Worm (Caenorhabditis elegans) whole organism, L4/young adult: ENCODE measurements around the gene myo-2.
A peak's percentile ranks its signal among the peaks of the same experiment; 100 is the strongest.

ENCODE experiments used
- W03F9.2 ChIP-seq: fragments of 150-350 bp; optimal IDR thresholded peaks from 2 replicates; lab custom pipeline; 2014; ENCODE audit warnings: missing biosample characterization, missing genetic modification characterization
- dao-5 ChIP-seq: sonication (generic microtip); optimal IDR thresholded peaks from 2 replicates; lab custom pipeline; 2016; ENCODE audit warnings: missing genotype, missing genetic modification characterization, moderate library complexity, missing compliant biosample characterization
- him-1 ChIP-seq: sonication (generic microtip); optimal IDR thresholded peaks from 2 replicates; lab custom pipeline; 2016; ENCODE audit warnings: missing genotype, missing genetic modification reagents, missing genetic modification characterization, missing compliant biosample characterization

Gene myo-2

ce11 chrX:12484749-12485148 lies 16.9 kb downstream of the myo-2 start, which contains the start of gene tbc-13:
Gene tbc-13, plus strand, starts transcription at chrX:12485049.
- TF ChIP-seq him-1 (tag; lab: Kevin White, UChicago) (no peak), W03F9.2 (tag; lab: Kevin White, UChicago) (no peak), dao-5 (tag; lab: Kevin White, UChicago) (no peak)

- TF ChIP-seq W03F9.2 (tag; lab: Kevin White, UChicago) (no peak), him-1 (tag; lab: Kevin White, UChicago) (no peak), dao-5 (tag; lab: Kevin White, UChicago) (no peak)
These were observed 23.3 kb downstream of the myo-2 start for ce11 chrX:12491138-12491537.

- TF ChIP-seq him-1 (tag; lab: Kevin White, UChicago) = no peak
- TF ChIP-seq dao-5 (tag; lab: Kevin White, UChicago) = no peak
- TF ChIP-seq W03F9.2 (tag; lab: Kevin White, UChicago) = no peak
These were observed 24.6 kb downstream of the myo-2 start, which contains the start of gene lips-1 for ce11 chrX:12492467-12492866. Gene lips-1, plus strand, starts transcription at chrX:12492767.

- TF ChIP-seq W03F9.2 (tag; lab: Kevin White, UChicago) (peak; percentile 13), dao-5 (tag; lab: Kevin White, UChicago) (no peak)
These were observed 32.9 kb downstream of the myo-2 start for ce11 chrX:12500777-12501176.

- TF ChIP-seq him-1 (tag; lab: Kevin White, UChicago) = no peak
- no peak for TF ChIP-seq dao-5 (tag; lab: Kevin White, UChicago)
- TF ChIP-seq W03F9.2 (tag; lab: Kevin White, UChicago) = no peak
These were observed 35.5 kb downstream of the myo-2 start, which contains the start of gene sdz-19 for ce11 chrX:12503288-12503803. Gene sdz-19, minus strand, starts transcription at chrX:12503338.

ce11 chrX:12509334-12509944 lies 41.6 kb downstream of the myo-2 start:
- TF ChIP-seq him-1 (tag; lab: Kevin White, UChicago) (no peak), W03F9.2 (tag; lab: Kevin White, UChicago) (no peak), dao-5 (tag; lab: Kevin White, UChicago) (no peak)

ce11 chrX:12510148-12510785 lies 42.4 kb downstream of the myo-2 start:
- TF ChIP-seq him-1 (tag; lab: Kevin White, UChicago) (peak; percentile 30), W03F9.2 (tag; lab: Kevin White, UChicago) (no peak)

- TF ChIP-seq dao-5 (tag; lab: Kevin White, UChicago) (no peak), him-1 (tag; lab: Kevin White, UChicago) (no peak), W03F9.2 (tag; lab: Kevin White, UChicago) (no peak)
These were observed 43.6 kb downstream of the myo-2 start for ce11 chrX:12511384-12512007.

- TF ChIP-seq him-1 (tag; lab: Kevin White, UChicago) = no peak
- TF ChIP-seq W03F9.2 (tag; lab: Kevin White, UChicago) = no peak
- no peak for TF ChIP-seq dao-5 (tag; lab: Kevin White, UChicago)
These were observed 44.7 kb downstream of the myo-2 start for ce11 chrX:12512472-12513137.

- TF ChIP-seq him-1 (tag; lab: Kevin White, UChicago) (no peak), dao-5 (tag; lab: Kevin White, UChicago) (no peak), W03F9.2 (tag; lab: Kevin White, UChicago) (no peak)
These were observed 45.6 kb downstream of the myo-2 start for ce11 chrX:12513415-12513814.

- TF ChIP-seq him-1 (tag; lab: Kevin White, UChicago) (no peak), dao-5 (tag; lab: Kevin White, UChicago) (no peak), W03F9.2 (tag; lab: Kevin White, UChicago) (no peak)
These were observed 48.0 kb downstream of the myo-2 start for ce11 chrX:12515596-12516481.

ce11 chrX:12516482-12516826 lies 48.6 kb downstream of the myo-2 start:
- TF ChIP-seq him-1 (tag; lab: Kevin White, UChicago) (peak; percentile 19), W03F9.2 (tag; lab: Kevin White, UChicago) (no peak), dao-5 (tag; lab: Kevin White, UChicago) (no peak)
